Worm (Caenorhabditis elegans): Measurements from ENCODE around the gene atx-2.
"Not testable (repeated sequence)": the region's sequence is repeated elsewhere in the genome, so short reads cannot be mapped to it uniquely, and the experiment has no call there.

The atx-2 gene

DNA sequence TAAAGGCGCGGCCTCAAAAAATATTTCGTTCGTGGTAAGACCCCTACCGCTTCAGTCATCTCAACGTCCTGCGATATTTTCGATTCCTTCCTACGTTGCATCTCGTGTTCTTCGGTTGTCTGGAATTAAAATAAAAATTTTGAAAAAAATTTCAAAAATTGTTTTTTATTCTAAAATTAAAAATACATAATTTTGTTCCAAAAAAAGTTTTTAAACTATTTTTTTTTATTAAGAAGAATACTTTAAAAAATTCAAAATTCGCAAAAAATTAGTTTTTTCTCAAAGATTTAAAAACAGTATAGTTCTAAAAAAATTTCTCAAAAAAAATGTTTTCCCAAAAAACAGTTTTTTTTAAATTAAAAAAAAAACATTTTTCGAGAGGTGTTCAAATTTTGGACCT lies 22.4 kb upstream of the atx-2 start, which contains the start of gene H04D03.6:
Gene H04D03.6 (minus strand): TSS at position 101 of the 400 bp plus-strand sequence.
- not testable (repeated sequence) for TF ChIP-seq pes-1 (GFP tag; IDR thresholded peaks at IDR 0.05); hnd-1 (tag; optimal IDR thresholded peaks at IDR 0.05); aly-1 (tag; optimal IDR thresholded peaks at IDR 0.05)

DNA sequence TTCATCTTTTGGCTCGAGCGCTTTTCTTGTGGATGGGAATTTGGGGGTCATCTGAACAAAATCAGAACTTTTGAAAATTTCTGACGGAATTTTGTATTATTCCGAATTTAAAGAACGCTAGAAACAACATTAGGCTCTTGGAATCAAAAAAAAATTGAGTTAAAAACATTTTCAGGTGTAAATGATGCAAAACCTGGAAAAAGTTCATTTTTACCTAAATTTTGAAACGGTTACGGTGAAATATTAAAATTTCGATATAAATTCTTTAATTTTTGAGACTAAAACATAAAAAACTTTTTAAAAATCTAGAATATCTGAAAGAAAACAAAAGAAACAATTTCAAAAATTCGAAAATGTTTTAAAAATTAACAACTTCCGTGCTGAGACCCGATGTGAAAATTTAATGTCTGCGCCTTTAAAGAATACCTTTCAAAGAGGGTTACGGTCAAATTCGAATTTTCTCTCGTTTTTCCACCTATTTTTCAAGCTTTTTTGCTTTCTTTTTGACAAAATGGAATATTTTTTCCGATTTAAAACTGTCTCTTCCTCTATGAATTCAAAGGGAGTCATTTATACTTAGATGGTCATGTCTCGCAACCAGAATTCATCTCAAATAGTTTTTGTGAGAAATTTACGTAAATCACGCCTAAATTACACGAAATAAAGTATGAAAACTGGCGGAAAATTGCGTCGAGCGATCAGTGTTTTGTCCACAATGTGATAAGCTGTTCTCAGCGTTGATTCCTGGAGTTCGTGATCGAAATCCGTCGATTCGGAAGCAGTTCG lies 18.6 kb upstream of the atx-2 start, which contains the start of the genes H04D03.2 and ecps-2:
Gene H04D03.2 (minus strand): TSS at position 51 of the 786 bp plus-strand sequence.
Gene ecps-2 (plus strand): TSS at position 736 of the 786 bp plus-strand sequence.
- TF ChIP-seq pes-1 (GFP tag; IDR thresholded peaks at IDR 0.05) (no peak), B0310.2 (tag; optimal IDR thresholded peaks at IDR 0.05) (no peak), F13C5.2 (tag; optimal IDR thresholded peaks at IDR 0.05) (no peak), ets-7 (tag; optimal IDR thresholded peaks at IDR 0.05) (no peak), hnd-1 (tag; optimal IDR thresholded peaks at IDR 0.05) (no peak), tbx-37 (GFP tag; conservative IDR thresholded peaks at IDR 0.05) (no peak), scrt-1 (GFP tag; IDR thresholded peaks at IDR 0.05) (no peak), hmbx-1 (tag; optimal IDR thresholded peaks at IDR 0.05) (no peak), ama-1 (optimal IDR thresholded peaks at IDR 0.05) (no peak), tbx-11 (GFP tag; IDR thresholded peaks at IDR 0.05) (no peak)

DNA sequence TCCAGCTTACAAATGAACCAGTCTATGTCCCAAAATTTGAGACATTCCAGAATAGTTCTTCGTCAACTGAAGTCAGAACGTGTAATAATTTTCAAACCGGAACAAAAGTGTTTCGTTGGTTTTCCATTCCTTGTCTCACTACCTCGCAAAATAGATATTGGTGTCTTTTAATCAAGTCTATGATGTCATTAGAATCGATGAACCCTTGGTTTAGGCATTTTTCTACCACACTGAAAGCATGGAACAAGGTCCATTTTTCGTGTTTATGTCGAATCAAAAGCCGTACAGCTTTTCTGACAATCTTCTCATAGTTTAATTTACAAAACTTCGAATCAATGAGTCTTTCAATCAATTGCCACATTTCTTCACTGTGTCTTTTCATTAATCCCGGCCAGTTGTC lies 14.5 kb upstream of the atx-2 start, which contains the start of gene H04D03.7:
Gene H04D03.7 (minus strand): TSS at position 101 of the 400 bp plus-strand sequence.
- TF ChIP-seq F13C5.2 (tag; optimal IDR thresholded peaks at IDR 0.05) (no peak), B0310.2 (tag; optimal IDR thresholded peaks at IDR 0.05) (no peak), pes-1 (GFP tag; IDR thresholded peaks at IDR 0.05) (no peak), sea-1 (GFP tag; conservative IDR thresholded peaks at IDR 0.05) (no peak), hnd-1 (tag; optimal IDR thresholded peaks at IDR 0.05) (no peak)

DNA sequence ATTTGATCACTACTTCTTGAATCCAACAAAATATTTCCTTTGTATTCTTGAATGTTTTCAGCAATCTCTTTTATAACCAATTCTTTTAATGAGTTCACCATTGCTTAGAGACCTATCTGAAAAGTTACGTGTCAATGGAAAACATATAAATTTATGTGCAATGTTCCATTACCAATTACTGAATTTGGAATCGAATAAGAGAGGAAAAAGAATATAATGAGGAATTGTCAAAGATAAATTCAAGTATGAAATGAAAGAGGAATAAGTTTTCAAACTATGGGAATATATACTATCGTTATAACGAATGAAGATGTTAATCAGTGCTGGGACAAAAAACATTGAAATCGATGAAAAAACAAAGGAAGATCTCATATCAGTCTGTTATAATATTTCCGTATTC lies 10.2 kb upstream of the atx-2 start, which contains the start of gene H04D03.4:
Gene H04D03.4 (minus strand): TSS at position 101 of the 400 bp plus-strand sequence.
- TF ChIP-seq hmg-4 (GFP tag; optimal IDR thresholded peaks at IDR 0.05) (no peak), ets-7 (tag; optimal IDR thresholded peaks at IDR 0.05) (no peak), hmbx-1 (tag; optimal IDR thresholded peaks at IDR 0.05) (no peak), pes-1 (GFP tag; IDR thresholded peaks at IDR 0.05) (no peak), B0310.2 (tag; optimal IDR thresholded peaks at IDR 0.05) (no peak), aly-1 (tag; optimal IDR thresholded peaks at IDR 0.05) (no peak), ceh-13 (GFP tag; optimal IDR thresholded peaks at IDR 0.05) (no peak), tra-4 (tag; optimal IDR thresholded peaks at IDR 0.05) (no peak), tbx-11 (GFP tag; IDR thresholded peaks at IDR 0.05) (no peak)

ce11 chrIII:10460427-10461163 lies 594 bp upstream of the atx-2 start, which contains the start of gene ecps-1:
TSS of gene ecps-1 (minus strand) at chrIII:10460551.
- TF ChIP-seq pes-1 (GFP tag; IDR thresholded peaks at IDR 0.05) (peak; percentile 75), tbx-11 (GFP tag; IDR thresholded peaks at IDR 0.05) (peak; percentile 23; the same call in 1 of the 2 replicates), B0310.2 (tag; optimal IDR thresholded peaks at IDR 0.05) (no peak), hmg-4 (GFP tag; optimal IDR thresholded peaks at IDR 0.05) (no peak), F13C5.2 (tag; optimal IDR thresholded peaks at IDR 0.05) (no peak), ceh-36 (tag; optimal IDR thresholded peaks at IDR 0.05) (no peak), sea-1 (GFP tag; conservative IDR thresholded peaks at IDR 0.05) (0 out of 2 replicates have a peak, but pooled peaks have one; percentile 11), hnd-1 (tag; optimal IDR thresholded peaks at IDR 0.05) (no peak), scrt-1 (GFP tag; IDR thresholded peaks at IDR 0.05) (peak; percentile 35; the same call in 1 of the 2 replicates), tbx-37 (GFP tag; conservative IDR thresholded peaks at IDR 0.05) (peak; percentile 60; the same call in 1 of the 2 replicates), hmbx-1 (tag; optimal IDR thresholded peaks at IDR 0.05) (no peak), aly-1 (tag; optimal IDR thresholded peaks at IDR 0.05) (no peak), ets-7 (tag; optimal IDR thresholded peaks at IDR 0.05) (no peak), flt-1 (GFP tag; IDR thresholded peaks at IDR 0.05) (peak; percentile 28; the same call in 1 of the 2 replicates), ceh-13 (GFP tag; optimal IDR thresholded peaks at IDR 0.05) (no peak), tra-4 (tag; optimal IDR thresholded peaks at IDR 0.05) (no peak), ama-1 (optimal IDR thresholded peaks at IDR 0.05) (no peak)

- TF ChIP-seq ceh-36 (tag; optimal IDR thresholded peaks at IDR 0.05) = no peak
- no peak for TF ChIP-seq ceh-13 (GFP tag; optimal IDR thresholded peaks at IDR 0.05)
- no peak for TF ChIP-seq sea-1 (GFP tag; conservative IDR thresholded peaks at IDR 0.05)
- TF ChIP-seq ama-1 (optimal IDR thresholded peaks at IDR 0.05) = no peak
- no peak for TF ChIP-seq aly-1 (tag; optimal IDR thresholded peaks at IDR 0.05)
- TF ChIP-seq tra-4 (tag; optimal IDR thresholded peaks at IDR 0.05) = no peak
- TF ChIP-seq scrt-1 (GFP tag; IDR thresholded peaks at IDR 0.05) = no peak
Observed at ce11 chrIII:10462935-10463548, 1.9 kb downstream of the atx-2 start.

- TF ChIP-seq F13C5.2 (tag; optimal IDR thresholded peaks at IDR 0.05) = no peak
- TF ChIP-seq scrt-1 (GFP tag; IDR thresholded peaks at IDR 0.05) = no peak
- TF ChIP-seq sea-1 (GFP tag; conservative IDR thresholded peaks at IDR 0.05) = no peak
- TF ChIP-seq hmg-4 (GFP tag; optimal IDR thresholded peaks at IDR 0.05) = no peak
- TF ChIP-seq hmbx-1 (tag; optimal IDR thresholded peaks at IDR 0.05) = no peak
Observed at ce11 chrIII:10463653-10464052, 2.5 kb downstream of the atx-2 start.

Measured in whole organism, early embryonic.